In genomic region chr3L:17611864-17612505, dm6 we compare ENCODE assay signal across 7 fruit fly cellular contexts.
A peak's percentile ranks its signal among the peaks of the same experiment; 100 is the strongest.
TF ChIP-seq lines count a peak whose summit lies in the region.

No protein-coding gene starts in this region.

- TF ChIP-seq CTCF in S2 (optimal IDR thresholded peaks at IDR 0.05; lab: Kevin White, UChicago) = peak; percentile 38 to 49
- TF ChIP-seq CTCF in whole organism, embryonic (GFP tag; optimal IDR thresholded peaks at IDR 0.05; lab: Kevin White, UChicago) = no peak

TF ChIP-seq in whole organism, 6 proteins besides CTCF, POLR2A, EP300 and RAD21:
- TF ChIP-seq usp (GFP tag; optimal IDR thresholded peaks at IDR 0.05; lab: Kevin White, UChicago) (no peak), Dll (optimal IDR thresholded peaks at IDR 0.05; lab: Kevin White, UChicago) (peak; percentile 98), CG8478 (optimal IDR thresholded peaks at IDR 0.05; lab: Kevin White, UChicago) (no peak), psq (optimal IDR thresholded peaks at IDR 0.05; lab: Kevin White, UChicago) (no peak), EcR (GFP tag; optimal IDR thresholded peaks at IDR 0.05; lab: Kevin White, UChicago) (peak; percentile 99 to 100), pan (optimal IDR thresholded peaks at IDR 0.05; lab: Kevin White, UChicago) (no peak)

TF ChIP-seq in whole organism, adult, 20 proteins besides CTCF, POLR2A, EP300 and RAD21 (continues in another document):
- TF ChIP-seq CG12768 (GFP tag; optimal IDR thresholded peaks at IDR 0.05; lab: Kevin White, UChicago) = peak; percentile 84
- TF ChIP-seq CG33017 (tag; optimal IDR thresholded peaks at IDR 0.05; lab: Kevin White, UChicago) = peak; percentile 49
- peak; percentile 88 for TF ChIP-seq cic (GFP tag; optimal IDR thresholded peaks at IDR 0.05; lab: Kevin White, UChicago)
- TF ChIP-seq bab1 (GFP tag; optimal IDR thresholded peaks at IDR 0.05; lab: Kevin White, UChicago) = peak; percentile 8
- peak; percentile 75 for TF ChIP-seq ovo (GFP tag; optimal IDR thresholded peaks at IDR 0.05; lab: Kevin White, UChicago)
- TF ChIP-seq CG11617 (GFP tag; optimal IDR thresholded peaks at IDR 0.05; lab: Kevin White, UChicago) = no peak
- TF ChIP-seq kay (GFP tag; lab: Kevin White, UChicago; ENCODE audit: borderline replicate concordance) = no peak
- TF ChIP-seq cnc (optimal IDR thresholded peaks at IDR 0.05; lab: Kevin White, UChicago) = no peak
- peak; percentile 29 for TF ChIP-seq CG7101 (tag; optimal IDR thresholded peaks at IDR 0.05; lab: Kevin White, UChicago)
- no peak for TF ChIP-seq CG5204 (GFP tag; optimal IDR thresholded peaks at IDR 0.05; lab: Kevin White, UChicago)
- peak; percentile 27 for TF ChIP-seq tj (GFP tag; optimal IDR thresholded peaks at IDR 0.05; lab: Kevin White, UChicago)
- peak; percentile 33 for TF ChIP-seq CG7045 (GFP tag; optimal IDR thresholded peaks at IDR 0.05; lab: Kevin White, UChicago)
- peak; percentile 53 for TF ChIP-seq Clk (GFP tag; optimal IDR thresholded peaks at IDR 0.05; lab: Kevin White, UChicago)
- TF ChIP-seq toe (GFP tag; optimal IDR thresholded peaks at IDR 0.05; lab: Kevin White, UChicago) = no peak
- peak; percentile 30 for TF ChIP-seq pad (GFP tag; optimal IDR thresholded peaks at IDR 0.05; lab: Kevin White, UChicago)
- no peak for TF ChIP-seq CG14711 (tag; optimal IDR thresholded peaks at IDR 0.05; lab: Kevin White, UChicago)
- no peak for TF ChIP-seq CG1620 (GFP tag; optimal IDR thresholded peaks at IDR 0.05; lab: Kevin White, UChicago)

TF ChIP-seq in whole organism, embryonic, 481 proteins besides CTCF, POLR2A, EP300 and RAD21 (continues in another document):
- TF ChIP-seq vvl (GFP tag; IDR thresholded peaks at IDR 0.05; lab: Robert Waterston, UW) (no peak; the same call in 1 of the 2 replicates), Stat92E (GFP tag; optimal IDR thresholded peaks at IDR 0.05; lab: Kevin White, UChicago) (no peak), HmgD (GFP tag; optimal IDR thresholded peaks at IDR 0.05; lab: Kevin White, UChicago) (no peak), danr (GFP tag; IDR thresholded peaks at IDR 0.05; lab: Robert Waterston, UW) (no peak), cwo (GFP tag; optimal IDR thresholded peaks at IDR 0.05; lab: Kevin White, UChicago) (peak; percentile 96), Abd-B (GFP tag; optimal IDR thresholded peaks at IDR 0.05; lab: Kevin White, UChicago) (peak; percentile 3), ATbp (GFP tag; optimal IDR thresholded peaks at IDR 0.05; lab: Kevin White, UChicago) (no peak), crp (GFP tag; optimal IDR thresholded peaks at IDR 0.05; lab: Kevin White, UChicago) (no peak), CG15073 (GFP tag; optimal IDR thresholded peaks at IDR 0.05; lab: Kevin White, UChicago) (no peak), CG17359 (tag; optimal IDR thresholded peaks at IDR 0.05; lab: Kevin White, UChicago) (no peak), CG7745 (tag; optimal IDR thresholded peaks at IDR 0.05; lab: Kevin White, UChicago) (no peak), HLH3B (GFP tag; IDR thresholded peaks at IDR 0.05; lab: Robert Waterston, UW) (no peak), Drgx (GFP tag; IDR thresholded peaks at IDR 0.05; lab: Robert Waterston, UW) (peak; percentile 22; the same call in 1 of the 2 replicates), CHES-1-like (GFP tag; optimal IDR thresholded peaks at IDR 0.05; lab: Kevin White, UChicago) (no peak), NC2α (GFP tag; optimal IDR thresholded peaks at IDR 0.05; lab: Kevin White, UChicago) (no peak), CG31441 (GFP tag; IDR thresholded peaks at IDR 0.05; lab: Robert Waterston, UW) (no peak), chinmo (GFP tag; IDR thresholded peaks at IDR 0.05; lab: Robert Waterston, UW; ENCODE audit: partially characterized antibody) (peak; percentile 97), Lpt (GFP tag; optimal IDR thresholded peaks at IDR 0.05; lab: Kevin White, UChicago) (no peak)

TF ChIP-seq in whole organism, prepupa, 60 proteins besides CTCF, POLR2A, EP300 and RAD21 (continues in another document):
- TF ChIP-seq dsx (GFP tag; optimal IDR thresholded peaks at IDR 0.05; lab: Kevin White, UChicago; ENCODE audit: poor library complexity, severe bottlenecking) = peak; percentile 35
- TF ChIP-seq Eip93F (GFP tag; optimal IDR thresholded peaks at IDR 0.05; lab: Kevin White, UChicago) = no peak
- no peak for TF ChIP-seq CG10631 (GFP tag; optimal IDR thresholded peaks at IDR 0.05; lab: Kevin White, UChicago)
- TF ChIP-seq esn (GFP tag; optimal IDR thresholded peaks at IDR 0.05; lab: Kevin White, UChicago) = no peak
- TF ChIP-seq Ets96B (tag; optimal IDR thresholded peaks at IDR 0.05; lab: Kevin White, UChicago) = peak; percentile 29
- peak; percentile 61 for TF ChIP-seq vri (GFP tag; optimal IDR thresholded peaks at IDR 0.05; lab: Kevin White, UChicago)
- TF ChIP-seq net (GFP tag; optimal IDR thresholded peaks at IDR 0.05; lab: Kevin White, UChicago) = no peak
- no peak for TF ChIP-seq CG10669 (GFP tag; optimal IDR thresholded peaks at IDR 0.05; lab: Kevin White, UChicago)
- TF ChIP-seq CG4318 (GFP tag; optimal IDR thresholded peaks at IDR 0.05; lab: Kevin White, UChicago) = no peak
- TF ChIP-seq CG6792 (GFP tag; optimal IDR thresholded peaks at IDR 0.05; lab: Kevin White, UChicago) = no peak
- no peak for TF ChIP-seq CG11902 (GFP tag; optimal IDR thresholded peaks at IDR 0.05; lab: Kevin White, UChicago)
- peak; percentile 20 for TF ChIP-seq CG6808 (GFP tag; optimal IDR thresholded peaks at IDR 0.05; lab: Kevin White, UChicago)
- TF ChIP-seq CG16779 (tag; optimal IDR thresholded peaks at IDR 0.05; lab: Kevin White, UChicago) = peak; percentile 40
- no peak for TF ChIP-seq Smox (GFP tag; optimal IDR thresholded peaks at IDR 0.05; lab: Kevin White, UChicago)
- no peak for TF ChIP-seq Eip75B (GFP tag; optimal IDR thresholded peaks at IDR 0.05; lab: Kevin White, UChicago)
- TF ChIP-seq OdsH (GFP tag; optimal IDR thresholded peaks at IDR 0.05; lab: Kevin White, UChicago) = no peak
- peak; percentile 5 for TF ChIP-seq Lpt (GFP tag; optimal IDR thresholded peaks at IDR 0.05; lab: Kevin White, UChicago)
- peak; percentile 55 for TF ChIP-seq CG9139 (GFP tag; optimal IDR thresholded peaks at IDR 0.05; lab: Kevin White, UChicago)

TF ChIP-seq in whole organism, pupa, 21 proteins besides CTCF, POLR2A, EP300 and RAD21:
- no peak for TF ChIP-seq CG17806 (tag; optimal IDR thresholded peaks at IDR 0.05; lab: Kevin White, UChicago)
- TF ChIP-seq Pif1B (GFP tag; optimal IDR thresholded peaks at IDR 0.05; lab: Kevin White, UChicago) = no peak
- TF ChIP-seq CG9948 (tag; optimal IDR thresholded peaks at IDR 0.05; lab: Kevin White, UChicago) = no peak
- peak; percentile 41 for TF ChIP-seq D1 (tag; optimal IDR thresholded peaks at IDR 0.05; lab: Kevin White, UChicago)
- TF ChIP-seq CG32121 (GFP tag; IDR thresholded peaks at IDR 0.05; lab: Robert Waterston, UW) = no peak
- peak; percentile 64 for TF ChIP-seq Ets98B (GFP tag; IDR thresholded peaks at IDR 0.05; lab: Robert Waterston, UW)
- no peak for TF ChIP-seq Pif1A (GFP tag; optimal IDR thresholded peaks at IDR 0.05; lab: Kevin White, UChicago)
- no peak for TF ChIP-seq CG34367 (tag; optimal IDR thresholded peaks at IDR 0.05; lab: Kevin White, UChicago)
- TF ChIP-seq CG8159 (tag; optimal IDR thresholded peaks at IDR 0.05; lab: Kevin White, UChicago) = peak; percentile 1
- TF ChIP-seq fd96Ca (GFP tag; IDR thresholded peaks at IDR 0.05; lab: Robert Waterston, UW) = peak; percentile 60
- no peak for TF ChIP-seq CG14655 (GFP tag; optimal IDR thresholded peaks at IDR 0.05; lab: Kevin White, UChicago)
- TF ChIP-seq rn (GFP tag; IDR thresholded peaks at IDR 0.05; lab: Robert Waterston, UW) = no peak
- no peak for TF ChIP-seq CG15710 (tag; optimal IDR thresholded peaks at IDR 0.05; lab: Kevin White, UChicago)
- TF ChIP-seq CG10348 (GFP tag; IDR thresholded peaks at IDR 0.05; lab: Robert Waterston, UW) = no peak
- peak; percentile 100 for TF ChIP-seq EcR (GFP tag; optimal IDR thresholded peaks at IDR 0.05; lab: Kevin White, UChicago)
- peak; percentile 56; the same call in 2 of the 3 replicates for TF ChIP-seq CG4496 (GFP tag; IDR thresholded peaks at IDR 0.05; lab: Robert Waterston, UW)
- no peak for TF ChIP-seq CG8301 (tag; optimal IDR thresholded peaks at IDR 0.05; lab: Kevin White, UChicago)
- peak; percentile 65 for TF ChIP-seq CG12605 (GFP tag; IDR thresholded peaks at IDR 0.05; lab: Robert Waterston, UW)
- no peak for TF ChIP-seq Snoo (tag; optimal IDR thresholded peaks at IDR 0.05; lab: Kevin White, UChicago)
- peak; percentile 37 for TF ChIP-seq gl (tag; optimal IDR thresholded peaks at IDR 0.05; lab: Kevin White, UChicago)
- peak; percentile 76 for TF ChIP-seq CG13204 (GFP tag; optimal IDR thresholded peaks at IDR 0.05; lab: Kevin White, UChicago)

TF ChIP-seq in whole organism, wandering third instar larva, 38 proteins besides CTCF, POLR2A, EP300 and RAD21:
- TF ChIP-seq Hnf4 (GFP tag; optimal IDR thresholded peaks at IDR 0.05; lab: Kevin White, UChicago) (no peak), Abd-B (GFP tag; optimal IDR thresholded peaks at IDR 0.05; lab: Kevin White, UChicago) (no peak), lola (GFP tag; optimal IDR thresholded peaks at IDR 0.05; lab: Kevin White, UChicago) (peak; percentile 22), Jra (GFP tag; optimal IDR thresholded peaks at IDR 0.05; lab: Kevin White, UChicago) (peak; percentile 56), N (GFP tag; optimal IDR thresholded peaks at IDR 0.05; lab: Kevin White, UChicago) (peak; percentile 54), Hr78 (GFP tag; optimal IDR thresholded peaks at IDR 0.05; lab: Kevin White, UChicago) (no peak), Dif (GFP tag; optimal IDR thresholded peaks at IDR 0.05; lab: Kevin White, UChicago; ENCODE audit: partially characterized antibody) (peak; percentile 85), dl (GFP tag; optimal IDR thresholded peaks at IDR 0.05; lab: Kevin White, UChicago; ENCODE audit: insufficient read depth in 1 of 2, partially characterized antibody in 2 of 2) (peak; percentile 66 to 75), GATAd (GFP tag; optimal IDR thresholded peaks at IDR 0.05; lab: Kevin White, UChicago) (no peak), tai (GFP tag; optimal IDR thresholded peaks at IDR 0.05; lab: Kevin White, UChicago) (peak; percentile 48), brk (GFP tag; optimal IDR thresholded peaks at IDR 0.05; lab: Kevin White, UChicago) (no peak), CrebA (GFP tag; optimal IDR thresholded peaks at IDR 0.05; lab: Kevin White, UChicago; ENCODE audit: borderline replicate concordance) (peak; percentile 77), Mio (GFP tag; optimal IDR thresholded peaks at IDR 0.05; lab: Kevin White, UChicago) (no peak), Sp1 (GFP tag; optimal IDR thresholded peaks at IDR 0.05; lab: Kevin White, UChicago) (peak; percentile 25), h (GFP tag; optimal IDR thresholded peaks at IDR 0.05; lab: Kevin White, UChicago) (no peak), Myc (optimal IDR thresholded peaks at IDR 0.05; lab: Kevin White, UChicago) (peak; percentile 84), fru (GFP tag; optimal IDR thresholded peaks at IDR 0.05; lab: Kevin White, UChicago) (peak; percentile 36), jim (GFP tag; optimal IDR thresholded peaks at IDR 0.05; lab: Kevin White, UChicago) (peak; percentile 15), Hr83 (GFP tag; optimal IDR thresholded peaks at IDR 0.05; lab: Kevin White, UChicago; ENCODE audit: poor library complexity, severe bottlenecking) (peak; percentile 36)
